Worm (Caenorhabditis elegans) whole organism, L2 larva: ENCODE results near the gene F32A5.8.
A peak's percentile ranks its signal among the peaks of the same experiment; 100 is the strongest.

Experiments
- C34F6.9 ChIP-seq: fragments of 150-350 bp; optimal IDR thresholded peaks from 2 replicates; lab custom pipeline; 2014; ENCODE audit warnings: missing biosample characterization, missing genetic modification characterization
- F13H6.1 ChIP-seq: sonication (generic microtip); optimal IDR thresholded peaks from 2 replicates; lab custom pipeline; 2016; ENCODE audit warnings: missing genetic modification characterization, missing compliant biosample characterization
- R02D3.7 ChIP-seq: fragments of 150-350 bp; optimal IDR thresholded peaks from 2 replicates; lab custom pipeline; 2014; ENCODE audit warnings: missing biosample characterization, missing genetic modification characterization
- ZK546.5 ChIP-seq: sonication (generic microtip); optimal IDR thresholded peaks from 2 replicates; lab custom pipeline; 2017; ENCODE audit warnings: missing biosample characterization, missing genetic modification characterization
- alr-1 ChIP-seq: fragments of 150-350 bp; optimal IDR thresholded peaks from 2 replicates; lab custom pipeline; 2014; ENCODE audit warnings: missing biosample characterization, missing genetic modification characterization
- ama-1 ChIP-seq: fragments of 150-350 bp; optimal IDR thresholded peaks from 2 replicates; lab custom pipeline; 2018; ENCODE audit warnings: inconsistent platforms
- blmp-1 ChIP-seq: sonication (generic microtip); optimal IDR thresholded peaks from 2 replicates; lab custom pipeline; 2017; ENCODE audit warnings: missing genetic modification characterization, mild to moderate bottlenecking, missing compliant biosample characterization, antibody characterized with exemption, moderate library complexity; ENCODE audit not compliant: insufficient read depth
- ceh-16 ChIP-seq: fragments of 150-350 bp; optimal IDR thresholded peaks from 2 replicates; lab custom pipeline; 2014; ENCODE audit warnings: missing biosample characterization, missing genetic modification characterization
- ceh-82 ChIP-seq: fragments of 150-350 bp; optimal IDR thresholded peaks from 2 replicates; lab custom pipeline; 2014; ENCODE audit warnings: missing biosample characterization, missing genetic modification characterization
- crh-2 ChIP-seq: sonication (generic microtip); optimal IDR thresholded peaks from 2 replicates; lab custom pipeline; 2017; ENCODE audit warnings: missing biosample characterization, missing genetic modification characterization
- elt-1 ChIP-seq: fragments of 150-350 bp; optimal IDR thresholded peaks from 2 replicates; lab custom pipeline; 2014; ENCODE audit warnings: missing biosample characterization, missing genetic modification characterization
- elt-3 ChIP-seq: sonication (generic microtip); optimal IDR thresholded peaks from 2 replicates; lab custom pipeline; 2017; ENCODE audit warnings: missing biosample characterization, missing genetic modification characterization
- fos-1 ChIP-seq: fragments of 150-350 bp; optimal IDR thresholded peaks from 2 replicates; lab custom pipeline; 2014; ENCODE audit warnings: missing biosample characterization, missing genetic modification characterization
- gmeb-1 ChIP-seq: fragments of 150-350 bp; optimal IDR thresholded peaks from 2 replicates; lab custom pipeline; 2014; ENCODE audit warnings: missing biosample characterization, missing genetic modification characterization
- lin-13 ChIP-seq: fragments of 150-350 bp; optimal IDR thresholded peaks from 2 replicates; lab custom pipeline; 2014; ENCODE audit warnings: missing biosample characterization, missing genetic modification reagents, missing genetic modification characterization
- lin-39 ChIP-seq: fragments of 150-350 bp; optimal IDR thresholded peaks from 2 replicates; lab custom pipeline; 2014; ENCODE audit warnings: missing biosample characterization, missing genetic modification reagents, missing genetic modification characterization
- lsy-2 ChIP-seq, 2 experiments: fragments of 150-350 bp in 1 of 2; sonication (generic microtip) in 1 of 2; optimal IDR thresholded peaks; 2 replicates each; lab custom pipeline; 2014 to 2017; ENCODE audit warnings: missing biosample characterization in 2 of 2, missing genetic modification characterization in 2 of 2
- mab-5 ChIP-seq: fragments of 150-350 bp; optimal IDR thresholded peaks from 2 replicates; lab custom pipeline; 2014; ENCODE audit warnings: missing biosample characterization, missing genetic modification characterization
- mdl-1 ChIP-seq, 2 experiments: fragments of 150-350 bp in 1 of 2; sonication (generic microtip) in 1 of 2; optimal IDR thresholded peaks; 2 replicates each; lab custom pipeline; 2017; ENCODE audit warnings: missing biosample characterization in 2 of 2, missing genetic modification characterization in 2 of 2
- nhr-10 ChIP-seq: sonication (generic microtip); optimal IDR thresholded peaks from 2 replicates; lab custom pipeline; 2017; ENCODE audit warnings: missing biosample characterization, missing genetic modification characterization
- nhr-21 ChIP-seq: fragments of 150-350 bp; optimal IDR thresholded peaks from 2 replicates; lab custom pipeline; 2014; ENCODE audit warnings: missing biosample characterization, missing genetic modification characterization
- nhr-237 ChIP-seq: fragments of 150-350 bp; optimal IDR thresholded peaks from 2 replicates; lab custom pipeline; 2014; ENCODE audit warnings: missing biosample characterization, missing genetic modification characterization
- nhr-25 ChIP-seq: fragments of 150-350 bp; sonication (generic microtip); optimal IDR thresholded peaks from 3 replicates; lab custom pipeline; 2014; ENCODE audit warnings: missing biosample characterization, missing genetic modification characterization
- nhr-6 ChIP-seq: fragments of 150-350 bp; optimal IDR thresholded peaks from 2 replicates; lab custom pipeline; 2014; ENCODE audit warnings: missing biosample characterization, missing genetic modification characterization
- nhr-77 ChIP-seq: fragments of 150-350 bp; optimal IDR thresholded peaks from 2 replicates; lab custom pipeline; 2014; ENCODE audit warnings: missing biosample characterization, missing genetic modification characterization
- peb-1 ChIP-seq: fragments of 150-350 bp; optimal IDR thresholded peaks from 2 replicates; lab custom pipeline; 2014; ENCODE audit warnings: missing biosample characterization, missing genetic modification characterization
- sem-4 ChIP-seq: fragments of 150-350 bp; optimal IDR thresholded peaks from 2 replicates; lab custom pipeline; 2014; ENCODE audit warnings: missing biosample characterization, missing genetic modification reagents, missing genetic modification characterization
- skn-1 ChIP-seq: sonication (generic microtip); optimal IDR thresholded peaks from 2 replicates; lab custom pipeline; 2017; ENCODE audit warnings: missing biosample characterization, missing genetic modification characterization
- sma-3 ChIP-seq: sonication (generic microtip); optimal IDR thresholded peaks from 2 replicates; lab custom pipeline; 2016; ENCODE audit warnings: missing genetic modification reagents, missing genetic modification characterization, missing compliant biosample characterization
- sma-9 ChIP-seq, 2 experiments: fragments of 150-350 bp in 1 of 2; sonication (generic microtip) in 1 of 2; optimal IDR thresholded peaks; 2 replicates each; lab custom pipeline; 2014 to 2016; ENCODE audit warnings: missing genetic modification characterization in 2 of 2, mild to moderate bottlenecking in 1 of 2, missing biosample characterization in 1 of 2, missing compliant biosample characterization in 1 of 2, missing genetic modification reagents in 1 of 2, moderate library complexity in 1 of 2
- snpc-4 ChIP-seq: fragments of 150-350 bp; optimal IDR thresholded peaks from 2 replicates; lab custom pipeline; 2014; ENCODE audit warnings: missing biosample characterization, missing genetic modification characterization
- unc-39 ChIP-seq: fragments of 150-350 bp; optimal IDR thresholded peaks from 2 replicates; lab custom pipeline; 2014; ENCODE audit warnings: missing biosample characterization, missing genetic modification characterization
- unc-55 ChIP-seq: fragments of 150-350 bp; sonication (generic microtip); optimal IDR thresholded peaks from 3 replicates; lab custom pipeline; 2014; ENCODE audit warnings: missing biosample characterization, missing genetic modification reagents, missing genetic modification characterization

The F32A5.8 gene

DNA sequence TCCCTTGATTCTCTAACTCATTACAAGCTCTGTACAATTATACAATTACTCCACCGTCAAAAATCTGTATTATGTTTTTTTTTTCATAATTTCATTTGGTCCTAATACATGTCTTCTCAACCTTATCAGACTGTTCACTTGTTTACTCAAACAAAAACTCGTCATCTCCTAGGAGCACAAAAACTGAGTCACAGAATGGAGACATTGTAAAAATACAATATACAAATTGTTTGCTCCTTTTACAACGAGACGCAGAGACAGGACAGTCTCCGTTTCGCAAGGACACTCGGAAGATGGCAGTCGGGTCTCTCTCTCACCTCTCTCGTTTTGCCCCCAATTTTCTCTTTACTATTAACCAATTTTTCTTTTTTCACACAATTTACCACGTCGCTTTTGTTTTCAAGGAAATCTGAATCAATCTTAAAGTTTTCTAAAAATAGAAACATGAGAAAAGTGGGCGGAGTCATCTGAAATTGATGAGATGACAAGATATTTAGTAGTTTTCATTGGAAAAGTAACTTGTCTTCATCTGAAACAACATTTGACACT, at the start of gene F32A5.8:
Gene F32A5.8 (plus strand): TSS at position 499 of the 549 bp plus-strand sequence.
- TF ChIP-seq fos-1 (tag; lab: Kevin White, UChicago) (peak; percentile 94), sma-9 (GFP tag; optimal IDR thresholded peaks at IDR 0.05; lab: Kevin White, UChicago) (peak; percentile 21), sma-9 (tag; optimal IDR thresholded peaks at IDR 0.05; lab: Kevin White, UChicago) (no peak), sma-3 (peak; percentile 9), crh-2 (tag; lab: Kevin White, UChicago) (peak; percentile 7), peb-1 (tag; lab: Kevin White, UChicago) (no peak), ZK546.5 (tag; lab: Kevin White, UChicago) (no peak), gmeb-1 (tag; lab: Kevin White, UChicago) (peak; percentile 17), nhr-237 (tag; lab: Kevin White, UChicago) (no peak), unc-39 (tag; lab: Kevin White, UChicago) (no peak), lsy-2 (tag; optimal IDR thresholded peaks at IDR 0.05; lab: Kevin White, UChicago) (peak in 1 of 2 experiments; percentile 8), mab-5 (tag; lab: Kevin White, UChicago) (no peak), nhr-25 (tag; lab: Kevin White, UChicago) (peak; percentile 32)

DNA sequence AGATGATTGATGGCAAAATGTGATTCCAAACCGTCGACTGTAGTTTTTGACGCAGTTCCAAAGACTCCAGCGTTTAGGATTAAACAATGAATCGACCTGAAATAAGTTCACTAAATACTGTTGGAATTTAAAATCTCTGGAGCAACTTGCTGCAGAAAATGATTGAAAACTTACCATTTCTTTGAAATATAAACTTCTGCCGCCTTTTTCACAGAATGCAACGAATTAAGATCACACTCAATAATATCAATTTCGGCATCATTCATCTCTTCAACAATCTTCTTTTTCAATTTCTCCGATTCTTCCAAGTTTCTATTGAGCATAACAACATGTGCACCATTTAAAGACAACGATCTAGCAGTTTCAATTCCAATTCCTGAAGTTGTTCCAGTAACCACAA, 48.3 kb upstream of the F32A5.8 start:
- TF ChIP-seq nhr-6 (tag; lab: Kevin White, UChicago), result no peak
- no peak for TF ChIP-seq nhr-21
- TF ChIP-seq elt-3 (tag; lab: Kevin White, UChicago), result no peak
- no peak for TF ChIP-seq lsy-2 (tag; optimal IDR thresholded peaks at IDR 0.05; lab: Kevin White, UChicago)
- no peak for TF ChIP-seq lin-39 (tag; lab: Kevin White, UChicago)
- no peak for TF ChIP-seq mdl-1 (tag; optimal IDR thresholded peaks at IDR 0.05; lab: Kevin White, UChicago)
- no peak for TF ChIP-seq C34F6.9 (tag; lab: Kevin White, UChicago)
- no peak for TF ChIP-seq ceh-16
- TF ChIP-seq nhr-10 (tag; lab: Kevin White, UChicago), result no peak

DNA sequence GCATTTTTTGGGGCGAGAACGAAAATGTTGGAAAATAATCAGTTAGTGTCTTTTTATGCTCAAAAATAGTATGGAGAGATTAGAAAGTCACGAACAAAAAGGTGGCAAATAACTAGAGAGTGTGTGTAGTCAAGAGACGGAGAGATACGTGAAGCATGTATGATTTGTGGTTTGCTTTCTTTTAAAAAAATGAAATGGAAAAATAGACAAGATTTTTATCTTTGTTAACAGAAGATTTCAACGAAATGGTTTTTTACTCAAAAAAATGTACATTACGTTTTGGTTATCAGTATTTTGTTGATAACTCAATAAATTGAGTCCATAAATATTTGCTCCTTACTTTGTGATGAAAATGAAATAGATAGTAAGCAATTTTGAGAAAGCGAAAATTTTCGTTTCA, 47.7 kb upstream of the F32A5.8 start, which contains the start of gene dhs-7:
Gene dhs-7 (minus strand): TSS at position 277 of the 400 bp plus-strand sequence.
- TF ChIP-seq elt-1 (tag; lab: Kevin White, UChicago) (no peak), blmp-1 (tag; lab: Kevin White, UChicago) (no peak), ZK546.5 (tag; lab: Kevin White, UChicago) (no peak), ama-1 (lab: Kevin White, UChicago) (no peak), skn-1 (tag; lab: Kevin White, UChicago) (no peak), peb-1 (tag; lab: Kevin White, UChicago) (no peak), nhr-237 (tag; lab: Kevin White, UChicago) (no peak), alr-1 (no peak), fos-1 (tag; lab: Kevin White, UChicago) (no peak), unc-55 (no peak), mdl-1 (tag; optimal IDR thresholded peaks at IDR 0.05; lab: Kevin White, UChicago) (no peak)
- TF ChIP-seq, all 48 proteins: peak for 0

DNA sequence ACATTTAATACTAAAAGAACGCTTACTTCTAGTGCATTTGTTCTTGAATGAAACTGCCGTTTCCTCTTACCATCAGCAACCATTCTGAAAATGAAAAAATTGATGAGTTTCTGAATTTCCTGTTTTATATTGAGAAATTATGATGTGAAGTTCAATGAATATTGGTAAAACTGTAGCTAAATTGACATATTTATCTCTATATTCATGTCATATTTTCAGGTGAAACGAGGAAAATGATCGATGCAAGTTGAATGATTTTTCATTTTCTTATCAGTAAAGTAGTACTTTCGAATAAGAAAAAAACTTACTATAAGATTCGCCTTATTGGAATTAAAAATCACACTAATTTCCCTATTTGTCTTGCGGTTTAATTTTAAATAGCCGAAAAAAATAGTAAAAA, 45.7 kb upstream of the F32A5.8 start, which contains the start of gene E04F6.15:
Gene E04F6.15 (minus strand): TSS at position 101 of the 400 bp plus-strand sequence.
- TF ChIP-seq elt-3 (tag; lab: Kevin White, UChicago) (no peak), alr-1 (no peak), ceh-82 (tag; lab: Kevin White, UChicago) (no peak), fos-1 (tag; lab: Kevin White, UChicago) (no peak), mab-5 (tag; lab: Kevin White, UChicago) (no peak), nhr-21 (no peak), snpc-4 (no peak), ZK546.5 (tag; lab: Kevin White, UChicago) (no peak), sma-3 (no peak), nhr-25 (tag; lab: Kevin White, UChicago) (no peak), blmp-1 (tag; lab: Kevin White, UChicago) (no peak), sem-4 (tag; lab: Kevin White, UChicago) (no peak), skn-1 (tag; lab: Kevin White, UChicago) (no peak), F13H6.1 (tag; lab: Kevin White, UChicago) (no peak), nhr-6 (tag; lab: Kevin White, UChicago) (no peak), lin-13 (GFP tag; lab: Kevin White, UChicago) (no peak), crh-2 (tag; lab: Kevin White, UChicago) (no peak), R02D3.7 (tag; lab: Kevin White, UChicago) (no peak), nhr-77 (tag; lab: Kevin White, UChicago) (no peak)
